Comparison of ENCODE assay signal across 2 fruit fly cellular contexts in the genomic region with DNA sequence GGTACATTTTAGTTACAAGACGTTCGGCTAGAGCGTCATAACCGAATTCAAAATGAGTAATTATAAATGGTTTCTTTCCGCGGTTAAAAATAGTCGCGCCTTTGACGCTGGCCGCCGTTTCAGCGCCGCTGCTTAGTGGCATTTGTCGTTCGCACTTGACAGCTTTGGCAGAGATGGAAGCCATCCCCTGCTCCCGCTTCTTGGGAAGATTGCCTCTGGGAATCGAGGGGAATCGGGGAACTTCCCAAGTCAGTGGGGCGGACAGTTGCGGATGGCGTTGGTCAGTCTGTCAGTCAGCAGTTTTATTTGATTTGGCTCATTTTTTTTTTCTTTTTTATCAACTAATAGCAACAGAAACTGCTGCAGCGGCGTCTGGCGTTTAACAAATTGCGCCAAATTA.
TF ChIP-seq lines count a peak whose summit lies in the region.

No protein-coding gene starts in this region.

- TF ChIP-seq CTCF in whole organism, embryonic (GFP tag; optimal IDR thresholded peaks at IDR 0.05; lab: Kevin White, UChicago), result no peak

TF ChIP-seq in whole organism, embryonic, 481 proteins besides CTCF, POLR2A, EP300 and RAD21:
- TF ChIP-seq sens (GFP tag; lab: Kevin White, UChicago) (peak; percentile 64), ci (GFP tag; IDR thresholded peaks at IDR 0.05; lab: Robert Waterston, UW) (0 out of 3 replicates have a peak, but pooled peaks have one; percentile 15), crol (GFP tag; IDR thresholded peaks at IDR 0.05; lab: Robert Waterston, UW) (0 out of 2 replicates have a peak, but pooled peaks have one; percentile 22), CG30403 (GFP tag; optimal IDR thresholded peaks at IDR 0.05; lab: Kevin White, UChicago) (no peak), CG12769 (tag; optimal IDR thresholded peaks at IDR 0.05; lab: Kevin White, UChicago) (peak; percentile 58)
TF ChIP-seq in whole organism, embryonic: peak in this region for 4.

TF ChIP-seq in whole organism, pupa, 21 proteins besides CTCF, POLR2A, EP300 and RAD21:
- no peak for TF ChIP-seq CG8159 (tag; optimal IDR thresholded peaks at IDR 0.05; lab: Kevin White, UChicago)
- peak; percentile 60; the same call in 1 of the 2 replicates for TF ChIP-seq CG32121 (GFP tag; IDR thresholded peaks at IDR 0.05; lab: Robert Waterston, UW)
